Fruit fly (Drosophila melanogaster): ENCODE data around the gene CG31697.

CG31697 gene

dm6 chr2L:19575626-19576298 is 40.5 kb downstream of the CG31697 start:
- TF ChIP-seq insv (optimal IDR thresholded peaks at IDR 0.05), result no peak
- no peak for TF ChIP-seq h (optimal IDR thresholded peaks at IDR 0.05)
- TF ChIP-seq Myc (optimal IDR thresholded peaks at IDR 0.05), result no peak
- no peak for TF ChIP-seq psq (optimal IDR thresholded peaks at IDR 0.05)
- no peak for TF ChIP-seq ttk (optimal IDR thresholded peaks at IDR 0.05)
- TF ChIP-seq Sin3A (optimal IDR thresholded peaks at IDR 0.05), result no peak

- TF ChIP-seq ttk (optimal IDR thresholded peaks at IDR 0.05) (no peak), Sin3A (optimal IDR thresholded peaks at IDR 0.05) (no peak), psq (optimal IDR thresholded peaks at IDR 0.05) (no peak), h (optimal IDR thresholded peaks at IDR 0.05) (no peak), Myc (optimal IDR thresholded peaks at IDR 0.05) (no peak)
Observed at dm6 chr2L:19576299-19576971, 41.2 kb downstream of the CG31697 start.

DNA sequence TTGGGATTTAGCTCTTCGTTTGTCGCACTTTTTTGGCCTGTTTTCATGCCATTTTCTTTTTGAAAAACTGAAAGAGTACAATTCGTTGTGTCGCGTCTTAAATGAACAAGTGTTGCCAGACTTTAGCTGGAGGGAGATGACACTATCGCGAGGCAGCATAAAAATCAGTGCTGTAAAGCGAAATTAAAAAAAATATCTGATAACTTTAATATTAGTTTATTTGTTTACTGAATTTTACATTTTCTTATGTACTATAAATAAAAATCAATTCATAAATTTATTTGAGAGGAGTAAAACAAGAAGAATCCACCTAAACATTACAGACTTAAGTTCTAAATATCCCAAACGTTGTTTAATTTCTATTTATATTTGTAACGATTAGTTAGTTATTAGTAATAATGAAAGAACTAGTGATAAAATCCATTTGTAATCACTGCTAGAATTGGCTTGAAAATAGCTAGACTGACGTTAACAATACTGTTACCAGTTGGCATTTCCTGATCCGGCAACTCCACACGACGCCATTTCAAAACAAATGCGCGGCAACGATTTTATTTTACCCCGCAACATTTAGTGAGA is 42.0 kb downstream of the CG31697 start, which contains the start of the genes spi and msb1l:
TSS of gene spi (minus strand) at position 129 of the 579 bp plus-strand sequence.
TSS of gene msb1l (plus strand) at position 515 of the 579 bp plus-strand sequence.
- TF ChIP-seq psq (optimal IDR thresholded peaks at IDR 0.05), result no peak
- no peak for TF ChIP-seq Myc (optimal IDR thresholded peaks at IDR 0.05)
- TF ChIP-seq insv (optimal IDR thresholded peaks at IDR 0.05), result no peak
- no peak for TF ChIP-seq Sin3A (optimal IDR thresholded peaks at IDR 0.05)

DNA sequence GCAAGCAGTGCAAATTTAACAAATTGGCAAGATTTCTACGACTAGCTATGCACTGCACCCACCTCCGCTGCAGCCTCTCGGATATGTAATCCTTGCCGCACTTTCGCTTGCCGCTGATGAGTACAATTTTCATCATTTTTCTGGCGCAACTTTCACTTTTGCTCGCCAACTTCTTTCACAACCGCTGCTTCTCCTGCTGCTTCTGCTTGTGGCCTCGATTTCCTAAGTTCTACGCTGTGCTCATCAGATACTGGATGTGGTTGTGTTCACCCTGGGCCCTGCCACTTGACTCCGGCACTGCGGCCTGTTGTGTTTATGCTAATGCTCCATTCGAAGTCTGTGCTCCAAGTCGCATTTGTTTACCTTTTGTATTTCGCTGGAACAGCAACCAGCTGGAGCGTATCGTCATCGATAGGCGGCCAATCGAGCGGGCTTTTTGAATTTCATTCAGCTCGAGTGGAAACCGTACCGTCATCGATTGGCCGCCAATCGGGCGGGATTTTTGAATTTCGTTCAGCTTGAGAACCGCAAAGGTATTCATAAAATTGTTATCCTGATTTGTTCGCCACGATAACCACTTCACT is 44.8 kb downstream of the CG31697 start, which contains the start of gene Pmvk:
TSS of gene Pmvk (minus strand) at position 357 of the 584 bp plus-strand sequence.
- TF ChIP-seq Myc (optimal IDR thresholded peaks at IDR 0.05), result no peak
- TF ChIP-seq psq (optimal IDR thresholded peaks at IDR 0.05), result no peak
- TF ChIP-seq Sin3A (optimal IDR thresholded peaks at IDR 0.05), result no peak
- no peak for TF ChIP-seq insv (optimal IDR thresholded peaks at IDR 0.05)
- TF ChIP-seq h (optimal IDR thresholded peaks at IDR 0.05), result no peak
- no peak for TF ChIP-seq ttk (optimal IDR thresholded peaks at IDR 0.05)

DNA sequence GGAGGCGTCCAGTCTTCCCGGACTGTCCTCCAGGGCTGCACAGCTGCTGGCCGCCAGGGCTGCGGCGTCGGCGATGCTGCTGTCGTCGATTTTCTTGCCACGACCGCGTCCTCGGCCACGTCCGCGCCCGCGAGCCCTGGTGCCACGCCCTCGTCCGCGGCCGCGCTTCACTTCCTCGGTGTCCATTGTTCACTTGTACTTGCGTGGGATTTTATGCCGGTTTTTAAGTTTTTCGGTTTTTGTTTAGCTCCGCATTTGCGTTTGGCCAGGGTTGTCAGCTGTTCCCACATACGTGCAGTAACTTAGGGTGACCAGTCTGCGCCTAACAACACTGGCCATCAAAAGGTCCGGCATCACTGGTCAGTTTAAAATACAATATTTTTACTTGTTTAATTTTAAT is 46.9 kb downstream of the CG31697 start, which contains the start of gene Hakai:
TSS of gene Hakai (minus strand) at position 290 of the 400 bp plus-strand sequence.
- TF ChIP-seq Sin3A (optimal IDR thresholded peaks at IDR 0.05) (no peak), insv (optimal IDR thresholded peaks at IDR 0.05) (no peak), h (optimal IDR thresholded peaks at IDR 0.05) (no peak), ttk (optimal IDR thresholded peaks at IDR 0.05) (no peak), psq (optimal IDR thresholded peaks at IDR 0.05) (no peak), Myc (optimal IDR thresholded peaks at IDR 0.05) (no peak)

dm6 chr2L:19583926-19584392 is 48.7 kb downstream of the CG31697 start, which contains the start of the genes PCNA2 and CG10366:
Gene PCNA2, minus strand, starts transcription at chr2L:19583990.
Gene CG10366, plus strand, starts transcription at chr2L:19584235.
- TF ChIP-seq Myc (optimal IDR thresholded peaks at IDR 0.05) (no peak), Sin3A (optimal IDR thresholded peaks at IDR 0.05) (no peak), ttk (optimal IDR thresholded peaks at IDR 0.05) (no peak), psq (optimal IDR thresholded peaks at IDR 0.05) (no peak), insv (optimal IDR thresholded peaks at IDR 0.05) (no peak), h (optimal IDR thresholded peaks at IDR 0.05) (no peak)

Measured in Kc167 (cell line).